Worm (Caenorhabditis elegans): ENCODE data around the gene C24G6.8.

ce11 chrV:5584833-5585232, 49.2 kb upstream of the C24G6.8 start, which contains the start of gene CD4.11:
- TF ChIP-seq ceh-19 (GFP tag; optimal IDR thresholded peaks at IDR 0.05) (no peak), unc-55 (GFP tag; optimal IDR thresholded peaks at IDR 0.05) (no peak), hlh-30 (tag; optimal IDR thresholded peaks at IDR 0.05; ENCODE audit: insufficient read depth) (no peak), ceh-9 (tag; optimal IDR thresholded peaks at IDR 0.05) (no peak)

Data from whole organism, late embryonic.